Fruit fly (Drosophila melanogaster) whole organism, embryonic: ENCODE measurements around the gene RpLP1.

Source experiments
- Ada2b ChIP-seq: fragments of 200-800 bp; sonication (Bioruptor generic); IDR thresholded peaks from 2 replicates; pipeline ENCODE4 v1.3.6; 2022; ENCODE audit warnings: missing biosample characterization, missing genetic modification characterization
- Asciz ChIP-seq: fragments of 200-800 bp; sonication (Bioruptor generic); optimal IDR thresholded peaks from 2 replicates; lab custom pipeline; 2017; ENCODE audit warnings: missing biosample characterization, mild to moderate bottlenecking, missing genetic modification characterization, missing genetic modification reagents
- B-H2 ChIP-seq: fragments of 200-800 bp; sonication (Bioruptor generic); optimal IDR thresholded peaks from 2 replicates; lab custom pipeline; 2018; ENCODE audit warnings: missing biosample characterization, mild to moderate bottlenecking, missing genetic modification characterization
- BEAF-32 ChIP-seq: fragments of 200-800 bp; sonication (Bioruptor generic); optimal IDR thresholded peaks from 3 replicates; lab custom pipeline; 2017; ENCODE audit warnings: missing biosample characterization, missing genetic modification characterization, mild to moderate bottlenecking, moderate library complexity, missing genetic modification reagents
- BtbVII ChIP-seq: fragments of 200-800 bp; sonication (Bioruptor generic); optimal IDR thresholded peaks from 3 replicates; lab custom pipeline; 2017; ENCODE audit warnings: missing biosample characterization, mild to moderate bottlenecking, missing genetic modification characterization
- CG10431 ChIP-seq: fragments of 200-800 bp; sonication (Bioruptor generic); optimal IDR thresholded peaks from 3 replicates; lab custom pipeline; 2018; ENCODE audit warnings: missing biosample characterization, mild to moderate bottlenecking, missing genetic modification characterization
- CG10959 ChIP-seq: fragments of 200-800 bp; sonication (Bioruptor generic); IDR thresholded peaks from 2 replicates; pipeline ENCODE4 v1.3.6; 2022; ENCODE audit warnings: missing biosample characterization, missing genetic modification characterization
- CG10979 ChIP-seq: fragments of 200-800 bp; sonication (Bioruptor generic); optimal IDR thresholded peaks from 2 replicates; lab custom pipeline; 2018; ENCODE audit warnings: missing biosample characterization, mild to moderate bottlenecking, missing genetic modification characterization, moderate library complexity
- CG11085 ChIP-seq: fragments of 200-800 bp; sonication (Bioruptor generic); IDR thresholded peaks from 2 replicates; pipeline ENCODE4 v1.3.6; 2022; ENCODE audit warnings: missing biosample characterization, missing genetic modification characterization
- CG12744 ChIP-seq: fragments of 200-800 bp; sonication (Bioruptor generic); optimal IDR thresholded peaks from 2 replicates; lab custom pipeline; 2016; ENCODE audit warnings: missing biosample characterization, missing genetic modification characterization
- CG15073 ChIP-seq: fragments of 200-800 bp; sonication (Bioruptor generic); optimal IDR thresholded peaks from 2 replicates; lab custom pipeline; 2016; ENCODE audit warnings: missing biosample characterization, missing genetic modification characterization
- CG17361 ChIP-seq: fragments of 200-800 bp; sonication (Bioruptor generic); IDR thresholded peaks from 3 replicates; pipeline ENCODE4 v1.3.6; 2022; ENCODE audit warnings: missing biosample characterization, missing genetic modification characterization
- CG2875 ChIP-seq: fragments of 200-800 bp; sonication (Bioruptor generic); optimal IDR thresholded peaks from 2 replicates; lab custom pipeline; 2017; ENCODE audit warnings: missing biosample characterization, mild to moderate bottlenecking, missing genetic modification characterization, missing genetic modification reagents
- CG4424 ChIP-seq: fragments of 200-800 bp; sonication (Bioruptor generic); optimal IDR thresholded peaks from 3 replicates; lab custom pipeline; 2016; ENCODE audit warnings: missing biosample characterization, missing genetic modification characterization
- CG6683 ChIP-seq: fragments of 200-800 bp; sonication (Bioruptor generic); optimal IDR thresholded peaks from 2 replicates; lab custom pipeline; 2017; ENCODE audit warnings: missing biosample characterization, mild to moderate bottlenecking, missing genetic modification characterization, missing genetic modification reagents
- CG7745 ChIP-seq: fragments of 200-800 bp; sonication (Bioruptor generic); optimal IDR thresholded peaks from 2 replicates; lab custom pipeline; 2018; ENCODE audit warnings: missing biosample characterization, mild to moderate bottlenecking, missing genetic modification characterization, moderate library complexity
- CG7987 ChIP-seq: fragments of 200-800 bp; sonication (Bioruptor generic); optimal IDR thresholded peaks from 2 replicates; lab custom pipeline; 2018; ENCODE audit warnings: missing biosample characterization, mild to moderate bottlenecking, missing genetic modification characterization, moderate library complexity
- CG9797 ChIP-seq: fragments of 200-800 bp; sonication (Bioruptor generic); optimal IDR thresholded peaks from 3 replicates; lab custom pipeline; 2018; ENCODE audit warnings: missing biosample characterization, mild to moderate bottlenecking, missing genetic modification characterization
- CG9932 ChIP-seq: fragments of 200-800 bp; sonication (Bioruptor generic); IDR thresholded peaks from 2 replicates; pipeline ENCODE4 v1.3.6; 2022; ENCODE audit warnings: missing biosample characterization, missing genetic modification characterization
- Drgx ChIP-seq: fragments of 200-800 bp; sonication (Bioruptor generic); IDR thresholded peaks from 2 replicates; pipeline ENCODE4 v1.3.6; 2022; ENCODE audit warnings: missing biosample characterization, missing genetic modification characterization
- Ets65A ChIP-seq: fragments of 200-800 bp; sonication (Bioruptor generic); peaks from one replicate; lab custom pipeline; 2016; ENCODE audit warnings: missing biosample characterization, missing genetic modification characterization
- Fer3 ChIP-seq: fragments of 200-800 bp; sonication (Bioruptor generic); optimal IDR thresholded peaks from 2 replicates; lab custom pipeline; 2018; ENCODE audit warnings: missing biosample characterization, mild to moderate bottlenecking, missing genetic modification characterization, moderate library complexity
- Gug ChIP-seq: fragments of 200-800 bp; sonication (Bioruptor generic); IDR thresholded peaks from 4 replicates; pipeline ENCODE4 v1.3.6; 2022; ENCODE audit warnings: missing biosample characterization, missing genetic modification characterization
- HmgD ChIP-seq: fragments of 200-800 bp; sonication (Bioruptor generic); optimal IDR thresholded peaks from 3 replicates; lab custom pipeline; 2016; ENCODE audit warnings: missing biosample characterization, missing genetic modification characterization
- Mes4 ChIP-seq: fragments of 200-800 bp; sonication (Bioruptor generic); optimal IDR thresholded peaks from 2 replicates; lab custom pipeline; 2016; ENCODE audit warnings: missing biosample characterization, missing genetic modification characterization
- Rfx ChIP-seq: fragments of 200-800 bp; sonication (Bioruptor generic); IDR thresholded peaks from 2 replicates; pipeline ENCODE4 v1.3.6; 2022; ENCODE audit warnings: missing biosample characterization, missing genetic modification characterization
- Sox102F ChIP-seq: fragments of 200-800 bp; sonication (Bioruptor generic); optimal IDR thresholded peaks from 2 replicates; lab custom pipeline; 2018; ENCODE audit warnings: missing biosample characterization, mild to moderate bottlenecking, missing genetic modification characterization, moderate library complexity
- Xbp1 ChIP-seq: fragments of 200-800 bp; sonication (Bioruptor generic); optimal IDR thresholded peaks from 3 replicates; lab custom pipeline; 2016; ENCODE audit warnings: missing biosample characterization, mild to moderate bottlenecking, missing genetic modification characterization
- abd-A ChIP-seq: fragments of 200-800 bp; sonication (Bioruptor generic); optimal IDR thresholded peaks from 3 replicates; lab custom pipeline; 2019; ENCODE audit warnings: missing biosample characterization, mild to moderate bottlenecking, missing genetic modification characterization, moderate library complexity
- bowl ChIP-seq: fragments of 200-800 bp; sonication (Bioruptor generic); IDR thresholded peaks from 2 replicates; pipeline ENCODE4 v1.3.6; 2022; ENCODE audit warnings: missing biosample characterization, missing genetic modification characterization
- ci ChIP-seq: fragments of 200-800 bp; sonication (Bioruptor generic); IDR thresholded peaks from 3 replicates; pipeline ENCODE4 v1.3.6; 2022; ENCODE audit warnings: missing biosample characterization, missing genetic modification characterization
- disco-r ChIP-seq: fragments of 200-800 bp; sonication (Bioruptor generic); optimal IDR thresholded peaks from 2 replicates; lab custom pipeline; 2016; ENCODE audit warnings: missing biosample characterization, missing genetic modification characterization
- fd3F ChIP-seq: fragments of 200-800 bp; sonication (Bioruptor generic); optimal IDR thresholded peaks from 2 replicates; lab custom pipeline; 2018; ENCODE audit warnings: missing biosample characterization, mild to moderate bottlenecking, missing genetic modification characterization, moderate library complexity
- fd96Cb ChIP-seq: fragments of 200-800 bp; sonication (Bioruptor generic); optimal IDR thresholded peaks from 2 replicates; lab custom pipeline; 2018; ENCODE audit warnings: missing biosample characterization, mild to moderate bottlenecking, missing genetic modification characterization, moderate library complexity
- gt ChIP-seq: fragments of 200-800 bp; sonication (Bioruptor generic); IDR thresholded peaks from 2 replicates; pipeline ENCODE4 v1.3.6; 2022; ENCODE audit warnings: missing biosample characterization, missing genetic modification characterization
- h ChIP-seq: fragments of >200 bp; optimal IDR thresholded peaks from 2 replicates; lab custom pipeline; 2017
- her ChIP-seq: fragments of 200-800 bp; sonication (Bioruptor generic); optimal IDR thresholded peaks from 2 replicates; lab custom pipeline; 2016; ENCODE audit warnings: missing biosample characterization, missing genetic modification characterization
- nerfin-2 ChIP-seq: fragments of 200-800 bp; sonication (Bioruptor generic); IDR thresholded peaks from 2 replicates; pipeline ENCODE4 v1.3.6; 2022; ENCODE audit warnings: missing biosample characterization, missing genetic modification characterization; ENCODE audit not compliant: partially characterized antibody
- pfk ChIP-seq: fragments of 200-800 bp; sonication (Bioruptor generic); optimal IDR thresholded peaks from 2 replicates; lab custom pipeline; 2018; ENCODE audit warnings: missing biosample characterization, mild to moderate bottlenecking, missing genetic modification characterization, moderate library complexity
- repo ChIP-seq: fragments of 200-800 bp; sonication (Bioruptor generic); optimal IDR thresholded peaks from 2 replicates; lab custom pipeline; 2016; ENCODE audit warnings: missing biosample characterization, missing genetic modification characterization
- sens ChIP-seq: fragments of 200-800 bp; sonication (Bioruptor generic); peaks from one replicate; lab custom pipeline; 2016; ENCODE audit warnings: missing biosample characterization, missing genetic modification characterization
- sqz ChIP-seq: fragments of 200-800 bp; sonication (Bioruptor generic); optimal IDR thresholded peaks from 3 replicates; lab custom pipeline; 2018; ENCODE audit warnings: missing biosample characterization, mild to moderate bottlenecking, missing genetic modification characterization
- tna ChIP-seq: fragments of 200-800 bp; sonication (Bioruptor generic); IDR thresholded peaks from 2 replicates; pipeline ENCODE4 v1.3.6; 2022; ENCODE audit warnings: missing biosample characterization, missing genetic modification characterization; ENCODE audit not compliant: partially characterized antibody
- ttk ChIP-seq: fragments of 200-800 bp; sonication (Bioruptor generic); IDR thresholded peaks from 2 replicates; pipeline ENCODE4 v2.1.2; 2022; ENCODE audit warnings: missing biosample characterization, missing genetic modification characterization
- twi ChIP-seq: fragments of 200-800 bp; optimal IDR thresholded peaks from 2 replicates; lab custom pipeline; 2019; ENCODE audit warnings: missing biosample characterization, mild to moderate bottlenecking, missing genetic modification characterization, moderate library complexity
- unc-4 ChIP-seq: fragments of 200-800 bp; sonication (Bioruptor generic); IDR thresholded peaks from 2 replicates; pipeline ENCODE4 v1.3.6; 2022; ENCODE audit warnings: missing biosample characterization, missing genetic modification characterization; ENCODE audit not compliant: partially characterized antibody
- unpg ChIP-seq: fragments of 200-800 bp; sonication (Bioruptor generic); optimal IDR thresholded peaks from 3 replicates; lab custom pipeline; 2018; ENCODE audit warnings: missing biosample characterization, mild to moderate bottlenecking, missing genetic modification characterization, moderate library complexity
- vvl ChIP-seq: fragments of 200-800 bp; sonication (Bioruptor generic); IDR thresholded peaks from 2 replicates; pipeline ENCODE4 v1.3.6; 2022; ENCODE audit warnings: missing biosample characterization, missing genetic modification characterization
- zf30C ChIP-seq: fragments of 200-800 bp; sonication (Bioruptor generic); optimal IDR thresholded peaks from 3 replicates; lab custom pipeline; 2018; ENCODE audit warnings: missing biosample characterization, mild to moderate bottlenecking, missing genetic modification characterization
- zfh1 ChIP-seq: fragments of 200-800 bp; sonication (Bioruptor generic); IDR thresholded peaks from 3 replicates; pipeline ENCODE4 v1.3.6; 2022; ENCODE audit warnings: missing biosample characterization, missing genetic modification characterization

The RpLP1 gene

dm6 chr2L:427338-428234 is 7.8 kb downstream of the RpLP1 start (continued):
- no peak for TF ChIP-seq sqz
- TF ChIP-seq unc-4 (GFP tag; lab: Robert Waterston, UW), result no peak
- TF ChIP-seq HmgD (GFP tag; lab: Kevin White, UChicago), result no peak
- TF ChIP-seq Mes4 (GFP tag; lab: Kevin White, UChicago), result no peak
- TF ChIP-seq ttk (GFP tag; lab: Robert Waterston, UW), result no peak
- TF ChIP-seq CG10431 (GFP tag; lab: Kevin White, UChicago), result no peak
- no peak for TF ChIP-seq CG11085 (GFP tag; lab: Robert Waterston, UW)
- no peak for TF ChIP-seq gt (GFP tag; lab: Robert Waterston, UW)
- TF ChIP-seq disco-r (GFP tag; lab: Kevin White, UChicago), result no peak
- no peak for TF ChIP-seq BEAF-32 (GFP tag; lab: Kevin White, UChicago)
- TF ChIP-seq Gug, result no peak
- TF ChIP-seq CG10979 (tag; lab: Kevin White, UChicago), result peak; percentile 47
- TF ChIP-seq ci, result peak; percentile 66; the same call in 1 of the 3 replicates
- TF ChIP-seq her, result no peak
- no peak for TF ChIP-seq fd3F
- TF ChIP-seq CG4424 (GFP tag; lab: Kevin White, UChicago), result peak; percentile 22
- no peak for TF ChIP-seq pfk (GFP tag; lab: Kevin White, UChicago)
- no peak for TF ChIP-seq CG7745 (tag; lab: Kevin White, UChicago)
- TF ChIP-seq bowl, result no peak
- TF ChIP-seq CG7987 (GFP tag; lab: Kevin White, UChicago), result no peak
- TF ChIP-seq fd96Cb, result no peak
- TF ChIP-seq repo, result no peak
- TF ChIP-seq vvl, result peak; percentile 35; the same call in 1 of the 2 replicates
- TF ChIP-seq CG6683 (GFP tag; lab: Kevin White, UChicago), result no peak
- no peak for TF ChIP-seq CG10959
- TF ChIP-seq CG9932 (GFP tag; lab: Robert Waterston, UW), result no peak
- TF ChIP-seq Ada2b (GFP tag; lab: Robert Waterston, UW), result no peak
- peak; percentile 18 for TF ChIP-seq Sox102F (GFP tag; lab: Kevin White, UChicago)
- peak; percentile 27 for TF ChIP-seq Xbp1
- TF ChIP-seq Ets65A (GFP tag; lab: Kevin White, UChicago), result no peak
- TF ChIP-seq Fer3, result no peak
- no peak for TF ChIP-seq abd-A
- TF ChIP-seq B-H2 (GFP tag; lab: Kevin White, UChicago), result no peak
- peak; percentile 76 for TF ChIP-seq sens (GFP tag; lab: Kevin White, UChicago)
- peak; percentile 93 for TF ChIP-seq Drgx
- TF ChIP-seq CG2875 (GFP tag; lab: Kevin White, UChicago), result no peak
- peak; percentile 71 for TF ChIP-seq zf30C
- TF ChIP-seq CG15073, result no peak
- no peak for TF ChIP-seq BtbVII
- no peak for TF ChIP-seq Asciz (GFP tag; lab: Kevin White, UChicago)
- TF ChIP-seq unpg (GFP tag; lab: Kevin White, UChicago), result no peak
- no peak for TF ChIP-seq nerfin-2
- no peak for TF ChIP-seq CG17361 (GFP tag; lab: Robert Waterston, UW)
- TF ChIP-seq Rfx, result no peak
- TF ChIP-seq CG9797 (GFP tag; lab: Kevin White, UChicago), result no peak
- peak; percentile 54; the same call in 1 of the 3 replicates for TF ChIP-seq zfh1
- no peak for TF ChIP-seq twi (tag; lab: Kevin White, UChicago)
- no peak for TF ChIP-seq CG12744
- no peak for TF ChIP-seq h (lab: Kevin White, UChicago)
- TF ChIP-seq tna (GFP tag; lab: Robert Waterston, UW), result no peak
